Worm (Caenorhabditis elegans) whole organism, midembryonic: ENCODE measurements around the gene F21C10.11.

Experiments
- T22C8.4 ChIP-seq: fragments of 200-800 bp; sonication (Bioruptor generic); IDR thresholded peaks from 2 replicates; pipeline ENCODE4 v1.3.6; 2022; ENCODE audit warnings: missing genetic modification characterization, missing compliant biosample characterization
- cog-1 ChIP-seq: sonication (generic microtip); optimal IDR thresholded peaks from 2 replicates; lab custom pipeline; 2016; ENCODE audit warnings: missing genetic modification characterization, missing compliant biosample characterization
- flt-1 ChIP-seq: fragments of 200-800 bp; sonication (Bioruptor generic); IDR thresholded peaks from 2 replicates; pipeline ENCODE4 v1.3.6; 2022; ENCODE audit warnings: missing genetic modification characterization, missing compliant biosample characterization
- klf-2 ChIP-seq: fragments of 200-800 bp; sonication (Bioruptor generic); conservative IDR thresholded peaks from 2 replicates; pipeline ENCODE4 v1.3.6; 2022; ENCODE audit warnings: missing genetic modification reagents, missing genetic modification characterization, missing compliant biosample characterization
- med-1 ChIP-seq: sonication (generic microtip); optimal IDR thresholded peaks from 2 replicates; lab custom pipeline; 2017; ENCODE audit warnings: missing genetic modification characterization, mild to moderate bottlenecking, missing compliant biosample characterization, antibody characterized with exemption, missing genetic modification reagents; ENCODE audit not compliant: insufficient read depth
- ref-1 ChIP-seq: fragments of 200-800 bp; sonication (Bioruptor generic); conservative IDR thresholded peaks from 2 replicates; pipeline ENCODE4 v1.3.6; 2022; ENCODE audit warnings: missing genetic modification reagents, missing genetic modification characterization, missing compliant biosample characterization
- tab-1 ChIP-seq: fragments of 200-800 bp; sonication (Bioruptor generic); IDR thresholded peaks from 2 replicates; pipeline ENCODE4 v1.3.6; 2022; ENCODE audit warnings: missing genetic modification characterization, missing compliant biosample characterization
- ztf-23 ChIP-seq: fragments of 200-800 bp; sonication (Bioruptor generic); IDR thresholded peaks from 2 replicates; pipeline ENCODE4 v1.3.6; 2022; ENCODE audit warnings: missing genetic modification reagents, missing genetic modification characterization, missing compliant biosample characterization
- ztf-29 ChIP-seq: fragments of 200-800 bp; sonication (Bioruptor generic); IDR thresholded peaks from 2 replicates; pipeline ENCODE4 v1.3.6; 2022; ENCODE audit warnings: missing genetic modification reagents, missing genetic modification characterization, missing compliant biosample characterization

Gene F21C10.11

ce11 chrV:9143896-9144295 is 20.6 kb downstream of the F21C10.11 start:
- no peak for TF ChIP-seq ztf-29 (GFP tag; lab: Robert Waterston, UW)
- no peak for TF ChIP-seq cog-1 (tag; lab: Kevin White, UChicago)
- no peak for TF ChIP-seq ref-1 (GFP tag; lab: Robert Waterston, UW)
- TF ChIP-seq tab-1 (GFP tag; lab: Robert Waterston, UW): no peak
- TF ChIP-seq T22C8.4 (GFP tag; lab: Robert Waterston, UW): no peak
- TF ChIP-seq med-1 (GFP tag; lab: Kevin White, UChicago): no peak
- TF ChIP-seq ztf-23 (GFP tag; lab: Robert Waterston, UW): no peak
- TF ChIP-seq flt-1 (GFP tag; lab: Robert Waterston, UW): no peak
- TF ChIP-seq klf-2: no peak

DNA sequence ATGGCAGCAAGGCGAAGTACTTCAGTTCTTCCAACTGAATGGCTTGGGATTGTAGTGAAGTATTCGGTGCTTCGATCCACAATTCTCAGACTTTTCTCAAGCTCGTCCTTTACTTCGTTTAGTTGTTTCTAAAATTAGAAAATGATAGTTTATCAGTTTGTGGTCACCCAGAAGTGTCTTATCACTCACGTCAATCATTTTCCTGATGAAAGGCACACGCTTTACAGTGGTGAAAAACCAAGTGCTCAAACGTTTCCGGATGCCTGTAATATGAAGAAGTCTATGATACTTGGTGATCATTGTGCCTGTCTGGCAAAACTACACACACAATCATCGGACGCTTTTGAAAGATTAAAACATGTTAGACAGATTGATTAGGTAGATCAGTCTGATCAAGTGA is 22.9 kb downstream of the F21C10.11 start:
- TF ChIP-seq flt-1 (GFP tag; lab: Robert Waterston, UW) (no peak), cog-1 (tag; lab: Kevin White, UChicago) (no peak), klf-2 (no peak), med-1 (GFP tag; lab: Kevin White, UChicago) (no peak), ztf-29 (GFP tag; lab: Robert Waterston, UW) (no peak), tab-1 (GFP tag; lab: Robert Waterston, UW) (no peak)

DNA sequence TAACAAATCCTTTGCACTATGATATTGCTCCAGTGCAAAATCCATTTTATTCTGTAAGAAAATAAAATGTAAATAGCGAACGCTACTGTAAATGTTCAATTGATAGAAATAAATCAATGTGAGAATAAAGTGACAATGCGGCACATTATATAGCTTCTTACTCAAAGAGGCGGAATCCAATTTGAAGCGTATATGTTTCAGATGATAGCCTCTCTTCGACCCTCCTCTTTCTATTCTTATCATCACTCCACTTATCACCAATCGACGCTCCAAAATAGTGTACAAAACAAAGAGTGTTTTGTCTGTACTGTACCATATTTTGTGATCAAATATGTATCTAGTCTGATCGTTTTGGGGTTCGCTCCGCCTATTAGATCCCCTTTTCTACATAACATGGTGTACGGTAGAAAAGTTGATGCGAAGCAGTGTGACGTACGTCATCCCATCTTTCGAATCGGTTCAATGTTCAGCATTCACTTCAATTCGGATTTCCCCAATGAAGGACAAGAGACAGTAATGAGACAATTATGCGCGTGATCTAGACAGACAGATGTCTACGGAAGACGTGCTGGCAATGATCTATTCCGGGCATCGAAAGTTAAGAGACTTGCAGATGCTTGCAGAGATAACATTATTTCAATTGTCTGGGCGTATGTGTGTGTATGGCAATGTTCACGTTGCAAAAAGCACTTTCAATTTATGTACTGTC is 23.7 kb downstream of the F21C10.11 start, which contains the start of gene spl-2:
Gene spl-2 (minus strand): TSS at position 51 of the 709 bp plus-strand sequence.
- TF ChIP-seq flt-1 (GFP tag; lab: Robert Waterston, UW) (no peak), ztf-23 (GFP tag; lab: Robert Waterston, UW) (no peak), cog-1 (tag; lab: Kevin White, UChicago) (no peak), T22C8.4 (GFP tag; lab: Robert Waterston, UW) (no peak), ref-1 (GFP tag; lab: Robert Waterston, UW) (no peak), klf-2 (no peak), tab-1 (GFP tag; lab: Robert Waterston, UW) (no peak), med-1 (GFP tag; lab: Kevin White, UChicago) (no peak), ztf-29 (GFP tag; lab: Robert Waterston, UW) (no peak)

- no peak for TF ChIP-seq ztf-29 (GFP tag; lab: Robert Waterston, UW)
- TF ChIP-seq ztf-23 (GFP tag; lab: Robert Waterston, UW): no peak
- TF ChIP-seq cog-1 (tag; lab: Kevin White, UChicago): no peak
- TF ChIP-seq klf-2: no peak
- no peak for TF ChIP-seq flt-1 (GFP tag; lab: Robert Waterston, UW)
- TF ChIP-seq med-1 (GFP tag; lab: Kevin White, UChicago): no peak
- no peak for TF ChIP-seq tab-1 (GFP tag; lab: Robert Waterston, UW)
- TF ChIP-seq ref-1 (GFP tag; lab: Robert Waterston, UW): no peak
- no peak for TF ChIP-seq T22C8.4 (GFP tag; lab: Robert Waterston, UW)
Measured at ce11 chrV:9148151-9148550, 24.9 kb downstream of the F21C10.11 start.

DNA sequence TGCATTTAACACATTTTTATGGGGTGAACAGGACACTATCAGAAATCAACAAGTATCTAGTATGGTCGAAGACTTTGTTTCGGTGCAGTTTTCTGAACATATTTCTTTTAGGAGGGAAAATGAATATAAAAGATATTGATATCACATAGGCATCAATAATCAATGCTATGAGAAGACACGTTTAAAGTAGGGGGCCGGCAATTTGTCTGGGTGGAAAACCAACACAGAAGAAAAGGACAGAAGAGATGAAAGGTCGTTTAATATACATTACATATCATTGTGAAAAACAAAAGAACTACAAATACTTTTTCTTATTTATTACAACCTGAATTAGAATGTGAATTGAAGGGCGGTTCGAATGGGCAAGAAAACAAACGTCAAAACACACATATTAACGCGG is 29.1 kb downstream of the F21C10.11 start:
- TF ChIP-seq ztf-23 (GFP tag; lab: Robert Waterston, UW) (no peak), cog-1 (tag; lab: Kevin White, UChicago) (no peak), T22C8.4 (GFP tag; lab: Robert Waterston, UW) (no peak)

DNA sequence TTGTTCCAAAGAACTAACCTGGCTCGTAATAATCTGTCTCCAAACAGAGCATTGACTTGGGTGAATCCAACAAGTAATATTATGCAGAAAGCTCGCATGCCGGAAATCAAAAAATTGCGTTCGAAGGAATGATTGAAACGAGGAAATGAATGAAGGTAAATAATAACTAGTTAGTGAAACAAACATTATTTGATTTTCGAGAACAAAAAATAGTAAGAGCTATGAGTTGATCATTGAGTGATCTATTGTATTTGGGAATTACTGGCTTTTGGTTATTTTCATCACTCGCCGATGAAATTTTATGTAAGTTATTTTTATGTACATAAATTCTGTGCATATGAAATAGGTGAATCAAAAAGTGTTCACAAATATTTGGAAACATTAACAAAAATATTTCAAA is 31.5 kb downstream of the F21C10.11 start, which contains the start of gene B0222.5:
Gene B0222.5 (minus strand): TSS at position 101 of the 400 bp plus-strand sequence.
- TF ChIP-seq flt-1 (GFP tag; lab: Robert Waterston, UW): no peak
- no peak for TF ChIP-seq T22C8.4 (GFP tag; lab: Robert Waterston, UW)
- no peak for TF ChIP-seq med-1 (GFP tag; lab: Kevin White, UChicago)
- TF ChIP-seq ref-1 (GFP tag; lab: Robert Waterston, UW): no peak
- TF ChIP-seq klf-2: no peak
- TF ChIP-seq ztf-29 (GFP tag; lab: Robert Waterston, UW): no peak
- no peak for TF ChIP-seq cog-1 (tag; lab: Kevin White, UChicago)
- TF ChIP-seq tab-1 (GFP tag; lab: Robert Waterston, UW): no peak
- no peak for TF ChIP-seq ztf-23 (GFP tag; lab: Robert Waterston, UW)

DNA sequence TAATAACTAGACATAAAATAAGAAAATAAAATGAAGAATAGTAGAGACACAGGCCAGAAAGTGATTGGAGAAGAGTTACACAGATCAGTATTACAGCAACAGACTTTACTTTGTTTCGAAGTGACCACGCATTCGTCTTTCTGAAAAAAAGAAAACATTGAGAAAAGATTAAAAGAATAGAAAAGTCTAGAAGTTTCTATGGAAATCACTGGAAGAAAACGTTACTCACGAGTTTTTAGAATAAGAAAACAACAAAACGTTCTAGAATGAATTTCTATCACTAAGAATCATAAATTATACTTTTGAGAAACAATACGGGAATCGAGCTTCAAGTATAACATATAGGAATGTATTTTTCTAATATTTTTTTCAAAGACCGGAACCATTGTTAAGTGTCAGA is 32.3 kb downstream of the F21C10.11 start:
- no peak for TF ChIP-seq T22C8.4 (GFP tag; lab: Robert Waterston, UW)
- no peak for TF ChIP-seq cog-1 (tag; lab: Kevin White, UChicago)
- no peak for TF ChIP-seq ztf-29 (GFP tag; lab: Robert Waterston, UW)
- no peak for TF ChIP-seq klf-2
- TF ChIP-seq flt-1 (GFP tag; lab: Robert Waterston, UW): no peak

ce11 chrV:9156679-9157078 is 33.4 kb downstream of the F21C10.11 start, which contains the start of gene B0222.15:
TSS of gene B0222.15 (minus strand) at chrV:9156779.
- TF ChIP-seq ztf-29 (GFP tag; lab: Robert Waterston, UW): no peak
- no peak for TF ChIP-seq klf-2
- TF ChIP-seq T22C8.4 (GFP tag; lab: Robert Waterston, UW): no peak
- TF ChIP-seq med-1 (GFP tag; lab: Kevin White, UChicago): no peak
- TF ChIP-seq cog-1 (tag; lab: Kevin White, UChicago): no peak
- no peak for TF ChIP-seq flt-1 (GFP tag; lab: Robert Waterston, UW)
- TF ChIP-seq tab-1 (GFP tag; lab: Robert Waterston, UW): no peak
- no peak for TF ChIP-seq ztf-23 (GFP tag; lab: Robert Waterston, UW)
- TF ChIP-seq ref-1 (GFP tag; lab: Robert Waterston, UW): no peak

DNA sequence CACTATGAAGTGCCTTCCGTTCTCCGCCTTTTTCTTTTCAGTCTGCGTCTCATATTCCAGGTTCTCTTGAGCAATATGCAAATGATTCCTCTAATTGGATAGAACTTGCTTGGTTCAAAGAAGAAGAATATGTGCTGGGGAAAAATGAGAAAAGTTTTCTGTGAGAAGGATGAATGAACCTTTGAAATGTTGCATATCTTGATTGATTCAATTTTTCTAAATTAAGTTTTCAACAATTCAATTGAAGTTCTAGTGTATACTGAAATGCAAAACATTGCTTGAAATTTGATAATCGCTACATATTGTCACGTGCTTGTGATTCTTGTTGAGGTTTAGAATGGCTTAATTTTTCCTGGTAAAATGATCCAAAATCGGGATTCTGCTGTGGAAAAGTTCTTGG is 34.3 kb downstream of the F21C10.11 start:
- TF ChIP-seq ztf-29 (GFP tag; lab: Robert Waterston, UW) (no peak), ref-1 (GFP tag; lab: Robert Waterston, UW) (no peak), med-1 (GFP tag; lab: Kevin White, UChicago) (no peak), ztf-23 (GFP tag; lab: Robert Waterston, UW) (no peak), cog-1 (tag; lab: Kevin White, UChicago) (no peak), flt-1 (GFP tag; lab: Robert Waterston, UW) (no peak)
